Fruit fly (Drosophila melanogaster) whole organism, adult: ENCODE data around the gene Mct1.

ENCODE experiments used
- CG11617 ChIP-seq: fragments of 200-800 bp; sonication (Bioruptor generic); optimal IDR thresholded peaks from 2 replicates; lab custom pipeline; 2017; ENCODE audit warnings: mild to moderate bottlenecking, missing biosample characterization, missing genetic modification reagents, missing genetic modification characterization
- CG12768 ChIP-seq: fragments of 200-800 bp; sonication (Bioruptor generic); optimal IDR thresholded peaks from 2 replicates; lab custom pipeline; 2017; ENCODE audit warnings: missing biosample characterization, missing genetic modification characterization, mild to moderate bottlenecking, moderate library complexity, missing genetic modification reagents
- CG14711 ChIP-seq: fragments of 200-800 bp; sonication (Bioruptor generic); optimal IDR thresholded peaks from 2 replicates; lab custom pipeline; 2018; ENCODE audit warnings: missing biosample characterization, mild to moderate bottlenecking, missing genetic modification characterization, moderate library complexity
- CG1620 ChIP-seq: fragments of 200-800 bp; sonication (Bioruptor generic); optimal IDR thresholded peaks from 2 replicates; lab custom pipeline; 2016; ENCODE audit warnings: missing biosample characterization, missing genetic modification characterization
- CG33017 ChIP-seq: fragments of 200-800 bp; sonication (Bioruptor generic); optimal IDR thresholded peaks from 2 replicates; lab custom pipeline; 2018; ENCODE audit warnings: missing biosample characterization, mild to moderate bottlenecking, missing genetic modification characterization, moderate library complexity
- CG5204 ChIP-seq: fragments of 200-800 bp; sonication (Bioruptor generic); optimal IDR thresholded peaks from 2 replicates; lab custom pipeline; 2016; ENCODE audit warnings: missing biosample characterization, missing genetic modification characterization
- CG7045 ChIP-seq: fragments of 200-800 bp; sonication (Bioruptor generic); optimal IDR thresholded peaks from 2 replicates; lab custom pipeline; 2017; ENCODE audit warnings: missing biosample characterization, mild to moderate bottlenecking, missing genetic modification characterization
- CG7101 ChIP-seq: fragments of 200-800 bp; sonication (Bioruptor generic); optimal IDR thresholded peaks from 2 replicates; lab custom pipeline; 2018; ENCODE audit warnings: missing biosample characterization, mild to moderate bottlenecking, missing genetic modification characterization, moderate library complexity
- Clk ChIP-seq: fragments of 200-800 bp; sonication (Bioruptor generic); optimal IDR thresholded peaks from 2 replicates; lab custom pipeline; 2017; ENCODE audit warnings: missing biosample characterization, missing genetic modification characterization
- Crg-1 ChIP-seq: fragments of 200-800 bp; sonication (Bioruptor generic); optimal IDR thresholded peaks from 2 replicates; lab custom pipeline; 2016; ENCODE audit warnings: missing biosample characterization, missing genetic modification characterization
- Hr96 ChIP-seq: fragments of 200-800 bp; sonication (Bioruptor generic); optimal IDR thresholded peaks from 2 replicates; lab custom pipeline; 2016; ENCODE audit warnings: missing biosample characterization, missing genetic modification characterization
- Mnt ChIP-seq: fragments of 200-800 bp; sonication (Bioruptor generic); optimal IDR thresholded peaks from 2 replicates; lab custom pipeline; 2016; ENCODE audit warnings: missing biosample characterization, mild to moderate bottlenecking, missing genetic modification characterization
- bab1 ChIP-seq: fragments of 200-800 bp; sonication (Bioruptor generic); optimal IDR thresholded peaks from 3 replicates; lab custom pipeline; 2019; ENCODE audit warnings: missing biosample characterization, mild to moderate bottlenecking, missing genetic modification characterization, moderate library complexity
- cic ChIP-seq: fragments of 200-800 bp; sonication (Bioruptor generic); optimal IDR thresholded peaks from 2 replicates; lab custom pipeline; 2017; ENCODE audit warnings: missing biosample characterization, mild to moderate bottlenecking, missing genetic modification characterization, moderate library complexity
- cnc ChIP-seq, 2 experiments: fragments of >200 bp; optimal IDR thresholded peaks; 2 replicates each; lab custom pipeline; 2017
- kay ChIP-seq: fragments of 200-800 bp; sonication (Bioruptor generic); peaks from one replicate; lab custom pipeline; 2016; ENCODE audit warnings: missing biosample characterization, missing genetic modification characterization, borderline replicate concordance
- ovo ChIP-seq: fragments of 200-800 bp; sonication (Bioruptor generic); optimal IDR thresholded peaks from 2 replicates; lab custom pipeline; 2016; ENCODE audit warnings: missing biosample characterization, missing genetic modification characterization
- pad ChIP-seq: fragments of 200-800 bp; sonication (Bioruptor generic); optimal IDR thresholded peaks from 3 replicates; lab custom pipeline; 2017; ENCODE audit warnings: missing biosample characterization, missing genetic modification characterization, mild to moderate bottlenecking, moderate library complexity, missing genetic modification reagents
- tj ChIP-seq: fragments of 200-800 bp; sonication (Bioruptor generic); optimal IDR thresholded peaks from 3 replicates; lab custom pipeline; 2017; ENCODE audit warnings: missing biosample characterization, mild to moderate bottlenecking, missing genetic modification characterization, moderate library complexity
- toe ChIP-seq: fragments of 200-800 bp; sonication (Bioruptor generic); optimal IDR thresholded peaks from 2 replicates; lab custom pipeline; 2016; ENCODE audit warnings: missing biosample characterization, missing genetic modification characterization

Mct1 gene

dm6 chrX:2145114-2145513 is 43.9 kb upstream of the Mct1 start, which contains the start of gene Pgd:
Pgd (plus strand) TSS chrX:2145136.
- TF ChIP-seq bab1 (GFP tag; lab: Kevin White, UChicago) (peak; percentile 79), Clk (GFP tag; lab: Kevin White, UChicago) (no peak), CG7045 (no peak), Hr96 (GFP tag; lab: Kevin White, UChicago) (peak; percentile 19), ovo (GFP tag; lab: Kevin White, UChicago) (peak; percentile 24), pad (GFP tag; lab: Kevin White, UChicago) (no peak), CG33017 (no peak), tj (GFP tag; lab: Kevin White, UChicago) (no peak), kay (GFP tag; lab: Kevin White, UChicago) (peak; percentile 21), toe (no peak), Crg-1 (GFP tag; lab: Kevin White, UChicago) (peak; percentile 4), CG14711 (peak; percentile 49), CG7101 (tag; lab: Kevin White, UChicago) (no peak), CG5204 (no peak), Mnt (GFP tag; lab: Kevin White, UChicago) (no peak), CG11617 (no peak), CG1620 (GFP tag; lab: Kevin White, UChicago) (no peak), CG12768 (GFP tag; lab: Kevin White, UChicago) (peak; percentile 75), cnc (optimal IDR thresholded peaks at IDR 0.05; lab: Kevin White, UChicago) (no peak), cic (GFP tag; lab: Kevin White, UChicago) (peak; percentile 16)

- no peak for TF ChIP-seq cnc (optimal IDR thresholded peaks at IDR 0.05; lab: Kevin White, UChicago)
- no peak for TF ChIP-seq cic (GFP tag; lab: Kevin White, UChicago)
- peak; percentile 77 for TF ChIP-seq CG1620 (GFP tag; lab: Kevin White, UChicago)
- no peak for TF ChIP-seq CG33017
- TF ChIP-seq Clk (GFP tag; lab: Kevin White, UChicago), result no peak
- TF ChIP-seq Mnt (GFP tag; lab: Kevin White, UChicago), result peak; percentile 59
- peak; percentile 5 for TF ChIP-seq CG12768 (GFP tag; lab: Kevin White, UChicago)
- TF ChIP-seq CG7045, result peak; percentile 1
- TF ChIP-seq toe, result peak; percentile 39
- peak; percentile 61 for TF ChIP-seq CG5204
- TF ChIP-seq tj (GFP tag; lab: Kevin White, UChicago), result peak; percentile 38
- TF ChIP-seq bab1 (GFP tag; lab: Kevin White, UChicago), result peak; percentile 79
- peak; percentile 68 for TF ChIP-seq Crg-1 (GFP tag; lab: Kevin White, UChicago)
- TF ChIP-seq Hr96 (GFP tag; lab: Kevin White, UChicago), result no peak
- TF ChIP-seq CG11617, result peak; percentile 78
- TF ChIP-seq ovo (GFP tag; lab: Kevin White, UChicago), result peak; percentile 32
- TF ChIP-seq pad (GFP tag; lab: Kevin White, UChicago), result peak; percentile 94
- peak; percentile 80 for TF ChIP-seq kay (GFP tag; lab: Kevin White, UChicago)
- TF ChIP-seq CG7101 (tag; lab: Kevin White, UChicago), result peak; percentile 69
- no peak for TF ChIP-seq CG14711
These were observed 43.1 kb upstream of the Mct1 start for dm6 chrX:2145690-2146470.

- TF ChIP-seq pad (GFP tag; lab: Kevin White, UChicago), result no peak
- TF ChIP-seq cic (GFP tag; lab: Kevin White, UChicago), result peak; percentile 45
These were observed 42.4 kb upstream of the Mct1 start for dm6 chrX:2146574-2146973.

- TF ChIP-seq CG7101 (tag; lab: Kevin White, UChicago), result no peak
- TF ChIP-seq CG7045, result no peak
- no peak for TF ChIP-seq CG1620 (GFP tag; lab: Kevin White, UChicago)
- TF ChIP-seq tj (GFP tag; lab: Kevin White, UChicago), result no peak
- TF ChIP-seq cic (GFP tag; lab: Kevin White, UChicago), result no peak
- TF ChIP-seq CG5204, result no peak
- no peak for TF ChIP-seq CG12768 (GFP tag; lab: Kevin White, UChicago)
- no peak for TF ChIP-seq ovo (GFP tag; lab: Kevin White, UChicago)
- no peak for TF ChIP-seq CG11617
- no peak for TF ChIP-seq CG33017
- no peak for TF ChIP-seq Crg-1 (GFP tag; lab: Kevin White, UChicago)
- TF ChIP-seq Mnt (GFP tag; lab: Kevin White, UChicago), result no peak
- no peak for TF ChIP-seq toe
- no peak for TF ChIP-seq bab1 (GFP tag; lab: Kevin White, UChicago)
- no peak for TF ChIP-seq Clk (GFP tag; lab: Kevin White, UChicago)
- TF ChIP-seq kay (GFP tag; lab: Kevin White, UChicago), result no peak
- TF ChIP-seq CG14711, result no peak
- no peak for TF ChIP-seq cnc (optimal IDR thresholded peaks at IDR 0.05; lab: Kevin White, UChicago)
- no peak for TF ChIP-seq Hr96 (GFP tag; lab: Kevin White, UChicago)
- no peak for TF ChIP-seq pad (GFP tag; lab: Kevin White, UChicago)
These were observed 41.5 kb upstream of the Mct1 start for dm6 chrX:2147475-2147874.

dm6 chrX:2148671-2149070 is 40.3 kb upstream of the Mct1 start:
- TF ChIP-seq pad (GFP tag; lab: Kevin White, UChicago), result no peak
- no peak for TF ChIP-seq bab1 (GFP tag; lab: Kevin White, UChicago)
- TF ChIP-seq CG14711, result no peak
- no peak for TF ChIP-seq tj (GFP tag; lab: Kevin White, UChicago)
- no peak for TF ChIP-seq Crg-1 (GFP tag; lab: Kevin White, UChicago)
- no peak for TF ChIP-seq CG1620 (GFP tag; lab: Kevin White, UChicago)
- no peak for TF ChIP-seq CG11617
- TF ChIP-seq cnc (optimal IDR thresholded peaks at IDR 0.05; lab: Kevin White, UChicago), result no peak
- no peak for TF ChIP-seq ovo (GFP tag; lab: Kevin White, UChicago)
- TF ChIP-seq Clk (GFP tag; lab: Kevin White, UChicago), result no peak
- no peak for TF ChIP-seq CG5204
- no peak for TF ChIP-seq Hr96 (GFP tag; lab: Kevin White, UChicago)
- TF ChIP-seq cic (GFP tag; lab: Kevin White, UChicago), result no peak
- no peak for TF ChIP-seq toe
- no peak for TF ChIP-seq kay (GFP tag; lab: Kevin White, UChicago)
- no peak for TF ChIP-seq Mnt (GFP tag; lab: Kevin White, UChicago)
- TF ChIP-seq CG7045, result no peak
- no peak for TF ChIP-seq CG12768 (GFP tag; lab: Kevin White, UChicago)
- TF ChIP-seq CG7101 (tag; lab: Kevin White, UChicago), result no peak
- TF ChIP-seq CG33017, result no peak
